Worm (Caenorhabditis elegans): ENCODE results near the gene ZC266.1.

DNA sequence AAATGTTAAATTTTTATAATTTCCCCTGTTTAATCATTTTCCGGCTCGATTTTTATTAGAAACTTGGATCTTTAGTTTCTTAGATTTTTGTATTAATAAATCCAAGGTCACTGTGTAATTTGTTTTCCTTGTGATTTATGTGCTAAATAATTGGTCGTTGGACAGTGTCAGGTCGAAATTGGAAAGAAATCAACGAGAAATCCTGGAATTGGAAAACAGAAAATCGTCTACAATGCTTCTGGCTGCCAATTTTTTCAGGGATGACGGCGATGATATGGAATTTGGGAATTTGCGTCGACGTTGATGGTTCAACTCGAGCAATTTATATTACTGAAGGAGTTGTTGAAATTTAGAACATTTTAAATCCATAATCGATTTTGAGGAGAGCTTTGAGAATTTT lies 34.5 kb upstream of the ZC266.1 start:
- TF ChIP-seq hmg-4 (GFP tag; optimal IDR thresholded peaks at IDR 0.05) (no peak), pes-1 (GFP tag; IDR thresholded peaks at IDR 0.05) (no peak), tra-4 (tag; optimal IDR thresholded peaks at IDR 0.05) (no peak), scrt-1 (GFP tag; IDR thresholded peaks at IDR 0.05) (no peak), ceh-13 (GFP tag; optimal IDR thresholded peaks at IDR 0.05) (no peak), hnd-1 (tag; optimal IDR thresholded peaks at IDR 0.05) (no peak), tbx-37 (GFP tag; conservative IDR thresholded peaks at IDR 0.05) (no peak), ama-1 (optimal IDR thresholded peaks at IDR 0.05) (no peak), B0310.2 (tag; optimal IDR thresholded peaks at IDR 0.05) (no peak), ets-7 (tag; optimal IDR thresholded peaks at IDR 0.05) (no peak), tbx-11 (GFP tag; IDR thresholded peaks at IDR 0.05) (no peak), F13C5.2 (tag; optimal IDR thresholded peaks at IDR 0.05) (no peak)
